Worm (Caenorhabditis elegans): ENCODE measurements around the gene sri-66.

ce11 chrV:17064676-17065075 lies 4.6 kb downstream of the sri-66 start, which contains the start of gene srh-255:
- no peak for TF ChIP-seq lin-32 (GFP tag; optimal IDR thresholded peaks at IDR 0.05)
- TF ChIP-seq hlh-1 (tag; optimal IDR thresholded peaks at IDR 0.05), result no peak
- TF ChIP-seq lsy-2 (tag; optimal IDR thresholded peaks at IDR 0.05), result no peak
- TF ChIP-seq drap-1 (GFP tag; optimal IDR thresholded peaks at IDR 0.05), result no peak
- TF ChIP-seq ces-1 (GFP tag; optimal IDR thresholded peaks at IDR 0.05), result no peak
